Worm (Caenorhabditis elegans): Measurements from ENCODE around the gene F46B6.10.

F46B6.10 gene

DNA sequence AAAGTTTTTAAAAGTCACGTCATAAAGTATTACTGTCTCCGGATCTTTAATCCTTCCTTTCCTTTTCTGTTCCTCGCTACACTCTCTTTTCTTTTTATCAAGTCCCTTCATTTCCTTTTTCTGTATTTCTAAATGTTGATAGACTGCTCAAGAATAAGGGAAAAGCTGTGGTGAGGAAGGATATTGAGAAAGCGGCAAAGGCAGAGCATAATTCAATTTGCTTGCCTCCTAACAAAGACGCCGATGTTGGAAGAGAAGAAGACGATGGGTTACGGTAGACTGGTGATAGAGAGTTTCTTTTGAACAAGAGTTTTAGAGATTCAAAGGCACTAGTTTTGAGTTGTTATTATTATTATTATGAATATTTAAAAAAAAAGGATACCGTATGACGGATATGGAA is 36.2 kb downstream of the F46B6.10 start (continued):
- TF ChIP-seq attf-4 (tag; optimal IDR thresholded peaks at IDR 0.05) (no peak), ceh-82 (tag; optimal IDR thresholded peaks at IDR 0.05) (no peak), hif-1 (tag; optimal IDR thresholded peaks at IDR 0.05) (no peak), nhr-77 (tag; optimal IDR thresholded peaks at IDR 0.05) (no peak)

DNA sequence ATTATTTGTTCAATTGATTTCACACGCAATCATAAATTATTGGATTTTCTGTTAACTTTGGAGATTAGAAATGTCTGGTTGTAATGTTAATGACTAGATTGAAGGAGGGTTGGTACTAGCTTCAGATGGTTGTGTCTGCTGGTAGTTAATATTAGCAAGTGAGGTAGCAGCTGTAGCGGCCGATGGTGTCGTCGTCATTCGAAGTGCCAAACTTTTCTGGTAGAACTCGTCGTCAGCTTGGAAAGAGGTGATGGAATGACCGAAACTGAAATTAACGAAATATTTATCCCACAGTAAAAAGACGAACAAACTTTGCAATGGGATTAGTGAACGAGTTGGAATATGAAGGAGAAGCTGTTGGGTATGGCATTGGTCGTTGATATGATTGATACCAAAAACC is 37.3 kb downstream of the F46B6.10 start:
- TF ChIP-seq snpc-1.2 (GFP tag; IDR thresholded peaks at IDR 0.05) (no peak), zfp-2 (tag; optimal IDR thresholded peaks at IDR 0.05) (no peak), unc-62 (GFP tag; optimal IDR thresholded peaks at IDR 0.05 in 1 of 2) (peak in 1 of 2 experiments; percentile 97), unc-62 (tag; optimal IDR thresholded peaks at IDR 0.05) (no peak)

DNA sequence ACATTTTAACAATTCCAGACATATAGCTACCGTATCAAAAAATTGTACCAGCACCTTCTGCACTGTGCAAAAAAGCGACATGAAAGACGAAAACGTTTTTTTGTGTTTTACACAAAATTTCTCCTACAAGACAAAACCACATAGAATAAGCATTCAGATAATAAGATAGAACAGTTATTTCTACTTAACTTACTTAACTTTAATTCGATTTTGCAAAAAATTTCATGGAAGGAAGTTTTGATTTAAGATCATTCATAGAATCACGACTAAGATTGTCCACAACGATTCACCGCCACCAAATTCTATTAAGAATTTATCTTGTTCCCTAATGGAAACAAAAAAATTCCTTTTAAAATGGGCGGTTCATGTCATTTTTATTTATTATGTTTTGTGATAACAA is 38.1 kb downstream of the F46B6.10 start:
- TF ChIP-seq zag-1 (tag; optimal IDR thresholded peaks at IDR 0.05) (no peak), F49E8.2 (tag; optimal IDR thresholded peaks at IDR 0.05; ENCODE audit: borderline replicate concordance) (no peak), lim-7 (GFP tag; IDR thresholded peaks at IDR 0.05) (no peak)

DNA sequence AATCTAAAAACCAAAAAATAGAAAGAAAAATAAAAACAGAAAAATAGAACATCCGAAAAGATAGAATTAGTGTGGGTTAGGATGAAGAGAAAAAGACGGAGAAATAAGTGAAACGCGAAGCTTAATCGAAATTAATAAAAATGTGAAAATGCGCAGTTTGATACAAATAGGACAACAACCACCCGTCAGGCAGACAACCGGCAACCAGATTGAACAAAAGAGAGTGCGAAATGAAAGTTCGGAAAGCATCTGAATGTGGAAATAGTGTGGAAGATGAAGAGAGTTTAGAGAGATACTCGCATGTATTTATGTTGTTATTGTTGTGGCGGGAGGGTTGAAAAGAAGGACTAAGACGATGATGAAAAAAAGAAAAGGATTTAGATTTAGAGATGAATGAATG is 43.4 kb downstream of the F46B6.10 start:
- TF ChIP-seq F37D6.2 (tag; optimal IDR thresholded peaks at IDR 0.05) (no peak), sdz-12 (GFP tag; optimal IDR thresholded peaks at IDR 0.05) (no peak), mxl-3 (GFP tag; optimal IDR thresholded peaks at IDR 0.05) (no peak), T20F7.1 (GFP tag; optimal IDR thresholded peaks at IDR 0.05) (no peak), nhr-237 (tag; optimal IDR thresholded peaks at IDR 0.05) (no peak), dpl-1 (GFP tag; optimal IDR thresholded peaks at IDR 0.05) (no peak), tag-97 (GFP tag; IDR thresholded peaks at IDR 0.05) (no peak), hif-1 (tag; optimal IDR thresholded peaks at IDR 0.05) (no peak), unc-39 (tag; optimal IDR thresholded peaks at IDR 0.05) (no peak), lsy-2 (tag; optimal IDR thresholded peaks at IDR 0.05) (no peak), egl-43 (GFP tag; IDR thresholded peaks at IDR 0.05) (no peak), ceh-82 (tag; optimal IDR thresholded peaks at IDR 0.05) (no peak), ces-1 (GFP tag; optimal IDR thresholded peaks at IDR 0.05) (no peak), skn-1 (tag; optimal IDR thresholded peaks at IDR 0.05) (no peak)

DNA sequence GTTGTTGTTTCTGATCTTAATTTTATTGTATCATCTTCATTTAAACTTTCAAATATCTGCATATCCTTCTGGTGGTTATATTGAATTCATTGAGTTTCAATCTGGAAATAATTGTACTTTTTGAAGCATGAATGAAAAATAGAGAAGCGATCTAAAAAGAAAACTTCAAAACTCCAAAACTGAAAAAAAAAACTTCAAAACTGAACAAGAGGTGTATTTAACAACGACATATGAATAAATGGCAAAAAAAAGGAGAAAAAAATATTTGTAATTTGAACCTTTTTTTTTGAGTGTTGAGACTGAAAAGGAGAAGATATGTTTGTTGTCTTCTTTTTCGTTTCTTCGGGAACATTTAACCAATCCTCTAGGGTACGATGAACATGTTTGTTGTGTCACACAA is 44.0 kb downstream of the F46B6.10 start, which contains the start of gene F58E6.11:
TSS of gene F58E6.11 (minus strand) at position 101 of the 400 bp plus-strand sequence.
- TF ChIP-seq hif-1 (tag; optimal IDR thresholded peaks at IDR 0.05) = no peak
- TF ChIP-seq ctbp-1 (GFP tag; IDR thresholded peaks at IDR 0.05) = no peak
- TF ChIP-seq duxl-1 (tag; optimal IDR thresholded peaks at IDR 0.05; ENCODE audit: poor library complexity) = no peak
- no peak for TF ChIP-seq dmd-9 (GFP tag; IDR thresholded peaks at IDR 0.05)
- TF ChIP-seq lin-15B (tag; optimal IDR thresholded peaks at IDR 0.05) = no peak
- TF ChIP-seq daf-12 (tag; optimal IDR thresholded peaks at IDR 0.05) = no peak
- no peak for TF ChIP-seq skn-1 (tag; optimal IDR thresholded peaks at IDR 0.05)
- no peak for TF ChIP-seq lir-3 (tag; optimal IDR thresholded peaks at IDR 0.05)
- no peak for TF ChIP-seq ceh-44 (GFP tag; IDR thresholded peaks at IDR 0.05)
- TF ChIP-seq nhr-102 (tag; optimal IDR thresholded peaks at IDR 0.05) = no peak
- TF ChIP-seq snpc-1.2 (GFP tag; IDR thresholded peaks at IDR 0.05) = no peak
- no peak for TF ChIP-seq madf-9 (GFP tag; conservative IDR thresholded peaks at IDR 0.05)
- no peak for TF ChIP-seq nhr-111 (GFP tag; optimal IDR thresholded peaks at IDR 0.05)
- TF ChIP-seq D1046.2 (GFP tag; IDR thresholded peaks at IDR 0.05) = no peak
- no peak for TF ChIP-seq egl-43 (GFP tag; IDR thresholded peaks at IDR 0.05)
- TF ChIP-seq daf-16 (GFP tag; optimal IDR thresholded peaks at IDR 0.05) = no peak
- no peak for TF ChIP-seq daf-16 (tag; optimal IDR thresholded peaks at IDR 0.05)
- TF ChIP-seq lin-29 (GFP tag; IDR thresholded peaks at IDR 0.05) = no peak
- TF ChIP-seq pqm-1 (tag; optimal IDR thresholded peaks at IDR 0.05) = no peak
- no peak for TF ChIP-seq mes-2 (tag; optimal IDR thresholded peaks at IDR 0.05; ENCODE audit: poor library complexity, severe bottlenecking)
